Fruit fly (Drosophila melanogaster) whole organism, prepupa: ENCODE results near the gene Irbp.

Source experiments
- Blimp-1 ChIP-seq: fragments of 200-800 bp; sonication (Bioruptor generic); optimal IDR thresholded peaks from 3 replicates; lab custom pipeline; 2017; ENCODE audit warnings: missing biosample characterization, missing genetic modification characterization, mild to moderate bottlenecking, moderate library complexity, missing genetic modification reagents
- CG10631 ChIP-seq: fragments of 200-800 bp; sonication (Bioruptor generic); optimal IDR thresholded peaks from 2 replicates; lab custom pipeline; 2016; ENCODE audit warnings: missing biosample characterization, missing genetic modification characterization
- CG11294 ChIP-seq: fragments of 200-800 bp; sonication (Bioruptor generic); IDR thresholded peaks from 2 replicates; pipeline ENCODE4 v1.3.6; 2022; ENCODE audit warnings: missing biosample characterization, missing genetic modification characterization
- CG15336 ChIP-seq: fragments of 200-800 bp; sonication (Bioruptor generic); IDR thresholded peaks from 2 replicates; pipeline ENCODE4 v1.3.6; 2022; ENCODE audit warnings: missing biosample characterization, missing genetic modification characterization
- CG16779 ChIP-seq: fragments of 200-800 bp; sonication (Bioruptor generic); optimal IDR thresholded peaks from 3 replicates; lab custom pipeline; 2017; ENCODE audit warnings: missing biosample characterization, mild to moderate bottlenecking, missing genetic modification characterization
- CG3032 ChIP-seq: fragments of 200-800 bp; optimal IDR thresholded peaks from 2 replicates; lab custom pipeline; 2019; ENCODE audit warnings: missing biosample characterization, mild to moderate bottlenecking, missing genetic modification characterization, moderate library complexity
- CG31627 ChIP-seq: fragments of 200-800 bp; sonication (Bioruptor generic); optimal IDR thresholded peaks from 3 replicates; lab custom pipeline; 2016; ENCODE audit warnings: missing biosample characterization, missing genetic modification characterization
- CG4318 ChIP-seq: fragments of 200-800 bp; sonication (Bioruptor generic); optimal IDR thresholded peaks from 3 replicates; lab custom pipeline; 2017; ENCODE audit warnings: missing biosample characterization, mild to moderate bottlenecking, missing genetic modification characterization
- CG6854 ChIP-seq: fragments of 200-800 bp; sonication (Bioruptor generic); optimal IDR thresholded peaks from 2 replicates; lab custom pipeline; 2017; ENCODE audit warnings: missing biosample characterization, mild to moderate bottlenecking, missing genetic modification characterization
- CG7368 ChIP-seq: fragments of 200-800 bp; sonication (Bioruptor generic); optimal IDR thresholded peaks from 3 replicates; lab custom pipeline; 2016; ENCODE audit warnings: missing biosample characterization, missing genetic modification characterization
- CG8119 ChIP-seq: fragments of 200-800 bp; sonication (Bioruptor generic); IDR thresholded peaks from 3 replicates; pipeline ENCODE4 v1.3.6; 2022; ENCODE audit warnings: missing biosample characterization, missing genetic modification characterization
- CG8319 ChIP-seq: fragments of 200-800 bp; sonication (Bioruptor generic); optimal IDR thresholded peaks from 3 replicates; lab custom pipeline; 2016; ENCODE audit warnings: missing biosample characterization, missing genetic modification characterization
- CG8632 ChIP-seq: fragments of 200-800 bp; sonication (Bioruptor generic); optimal IDR thresholded peaks from 3 replicates; lab custom pipeline; 2016; ENCODE audit warnings: missing biosample characterization, missing genetic modification characterization
- CG9139 ChIP-seq: fragments of 200-800 bp; sonication (Bioruptor generic); optimal IDR thresholded peaks from 3 replicates; lab custom pipeline; 2017; ENCODE audit warnings: missing biosample characterization, mild to moderate bottlenecking, missing genetic modification characterization
- Eip75B ChIP-seq: fragments of 200-800 bp; sonication (Bioruptor generic); optimal IDR thresholded peaks from 3 replicates; lab custom pipeline; 2016; ENCODE audit warnings: missing biosample characterization, missing genetic modification characterization
- Eip78C ChIP-seq: fragments of 200-800 bp; sonication (Bioruptor generic); peaks from one replicate; lab custom pipeline; 2016; ENCODE audit warnings: missing biosample characterization, missing genetic modification characterization
- Eip93F ChIP-seq: fragments of 200-800 bp; sonication (Bioruptor generic); optimal IDR thresholded peaks from 2 replicates; lab custom pipeline; 2016; ENCODE audit warnings: missing biosample characterization, mild to moderate bottlenecking, missing genetic modification characterization
- Ets96B ChIP-seq: fragments of 200-800 bp; optimal IDR thresholded peaks from 2 replicates; lab custom pipeline; 2019; ENCODE audit warnings: missing biosample characterization, mild to moderate bottlenecking, missing genetic modification characterization, moderate library complexity
- Gug ChIP-seq: fragments of 200-800 bp; sonication (Bioruptor generic); IDR thresholded peaks from 2 replicates; pipeline ENCODE4 v1.3.6; 2022; ENCODE audit warnings: missing biosample characterization, missing genetic modification characterization
- Hr39 ChIP-seq: fragments of 200-800 bp; sonication (Bioruptor generic); optimal IDR thresholded peaks from 2 replicates; lab custom pipeline; 2016; ENCODE audit warnings: missing biosample characterization, missing genetic modification characterization
- Hr4 ChIP-seq: fragments of 200-800 bp; sonication (Bioruptor generic); optimal IDR thresholded peaks from 3 replicates; lab custom pipeline; 2016; ENCODE audit warnings: missing biosample characterization, missing genetic modification characterization
- Met ChIP-seq: fragments of 200-800 bp; sonication (Bioruptor generic); optimal IDR thresholded peaks from 3 replicates; lab custom pipeline; 2016; ENCODE audit warnings: missing biosample characterization, missing genetic modification characterization
- OdsH ChIP-seq: fragments of 200-800 bp; sonication (Bioruptor generic); optimal IDR thresholded peaks from 3 replicates; lab custom pipeline; 2016; ENCODE audit warnings: missing biosample characterization, missing genetic modification characterization
- Smox ChIP-seq: fragments of 200-800 bp; sonication (Bioruptor generic); optimal IDR thresholded peaks from 3 replicates; lab custom pipeline; 2016; ENCODE audit warnings: missing biosample characterization, missing genetic modification characterization
- Sox14 ChIP-seq: fragments of 200-800 bp; sonication (Bioruptor generic); optimal IDR thresholded peaks from 3 replicates; lab custom pipeline; 2016; ENCODE audit warnings: missing biosample characterization, missing genetic modification characterization
- Sox15 ChIP-seq: fragments of 200-800 bp; sonication (Bioruptor generic); optimal IDR thresholded peaks from 3 replicates; lab custom pipeline; 2016; ENCODE audit warnings: missing biosample characterization, missing genetic modification characterization
- achi ChIP-seq: fragments of 200-800 bp; sonication (Bioruptor generic); optimal IDR thresholded peaks from 3 replicates; lab custom pipeline; 2016; ENCODE audit warnings: missing biosample characterization, missing genetic modification characterization
- acj6 ChIP-seq: fragments of 200-800 bp; sonication (Bioruptor generic); optimal IDR thresholded peaks from 3 replicates; lab custom pipeline; 2016; ENCODE audit warnings: missing biosample characterization, missing genetic modification characterization
- cyc ChIP-seq: fragments of 200-800 bp; sonication (Bioruptor generic); optimal IDR thresholded peaks from 3 replicates; lab custom pipeline; 2016; ENCODE audit warnings: missing biosample characterization, missing genetic modification characterization
- eg ChIP-seq: fragments of 200-800 bp; sonication (Bioruptor generic); IDR thresholded peaks from 3 replicates; pipeline ENCODE4 v1.3.6; 2022; ENCODE audit warnings: missing biosample characterization, missing genetic modification characterization
- esn ChIP-seq: fragments of 200-800 bp; sonication (Bioruptor generic); optimal IDR thresholded peaks from 2 replicates; lab custom pipeline; 2016; ENCODE audit warnings: missing biosample characterization, mild to moderate bottlenecking, missing genetic modification characterization, moderate library complexity
- fd59A ChIP-seq: fragments of 200-800 bp; sonication (Bioruptor generic); optimal IDR thresholded peaks from 2 replicates; lab custom pipeline; 2017; ENCODE audit warnings: missing biosample characterization, mild to moderate bottlenecking, missing genetic modification characterization, missing genetic modification reagents
- fd85E ChIP-seq: fragments of 200-800 bp; sonication (Bioruptor generic); optimal IDR thresholded peaks from 3 replicates; lab custom pipeline; 2016; ENCODE audit warnings: missing biosample characterization, missing genetic modification characterization
- fkh ChIP-seq: fragments of 200-800 bp; sonication (Bioruptor generic); optimal IDR thresholded peaks from 3 replicates; lab custom pipeline; 2017; ENCODE audit warnings: missing biosample characterization, mild to moderate bottlenecking, missing genetic modification characterization, moderate library complexity
- net ChIP-seq: fragments of 200-800 bp; sonication (Bioruptor generic); optimal IDR thresholded peaks from 3 replicates; lab custom pipeline; 2016; ENCODE audit warnings: missing biosample characterization, missing genetic modification characterization
- topi ChIP-seq: fragments of 200-800 bp; sonication (Bioruptor generic); optimal IDR thresholded peaks from 3 replicates; lab custom pipeline; 2016; ENCODE audit warnings: missing biosample characterization, missing genetic modification characterization
- vri ChIP-seq: fragments of 200-800 bp; sonication (Bioruptor generic); optimal IDR thresholded peaks from 3 replicates; lab custom pipeline; 2016; ENCODE audit warnings: missing biosample characterization, mild to moderate bottlenecking, missing genetic modification characterization

The Irbp gene

DNA sequence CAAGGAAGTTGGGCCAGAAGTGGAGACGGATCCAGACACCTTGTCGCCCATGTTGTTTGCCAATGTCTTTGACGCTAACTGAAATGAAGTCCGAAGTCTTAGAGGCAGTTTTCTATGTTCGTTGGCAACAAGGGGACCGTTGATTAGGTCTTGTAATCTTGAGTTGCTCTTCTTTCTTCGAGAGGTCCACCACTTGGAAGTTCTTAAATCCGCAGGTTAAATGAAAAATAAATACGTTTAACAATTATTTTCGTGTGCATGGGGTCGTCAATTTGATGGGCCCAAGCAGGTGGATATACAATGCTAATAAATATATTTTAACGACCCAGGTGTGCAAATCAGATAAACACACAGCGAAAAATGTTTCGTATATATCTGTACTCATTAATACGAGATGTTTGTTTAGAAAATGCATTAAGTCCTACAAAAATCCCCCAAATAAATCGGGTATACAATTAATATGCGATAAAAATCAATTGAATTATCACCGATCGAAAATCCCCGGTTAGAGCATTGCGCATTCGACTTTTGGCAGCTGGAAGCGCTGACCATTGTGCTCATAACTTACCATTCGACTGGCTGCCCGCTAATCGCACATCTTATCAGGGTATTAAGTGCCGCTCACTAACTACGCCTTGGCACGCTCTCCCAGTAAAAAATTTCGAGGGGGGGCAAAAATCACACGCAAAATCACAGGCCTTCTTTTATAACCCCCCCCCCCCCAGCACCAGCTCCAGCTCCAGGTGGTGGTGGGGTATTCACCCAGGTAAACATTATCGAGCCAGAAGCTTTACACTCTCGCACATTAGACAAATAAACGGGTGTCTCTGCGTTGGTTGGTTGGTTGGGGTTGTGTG, 50.9 kb downstream of the Irbp start, which contains the start of gene PGRP-LB (continued):
- TF ChIP-seq acj6 (GFP tag; lab: Kevin White, UChicago) (no peak), Ets96B (tag; lab: Kevin White, UChicago) (no peak), CG8319 (no peak), CG9139 (GFP tag; lab: Kevin White, UChicago) (no peak), fd85E (GFP tag; lab: Kevin White, UChicago) (no peak), fkh (GFP tag; lab: Kevin White, UChicago) (peak; percentile 66), Eip78C (GFP tag; lab: Kevin White, UChicago) (peak; percentile 51), achi (GFP tag; lab: Kevin White, UChicago) (no peak), CG8632 (no peak), CG7368 (GFP tag; lab: Kevin White, UChicago) (no peak), CG6854 (GFP tag; lab: Kevin White, UChicago) (no peak), Eip75B (GFP tag; lab: Kevin White, UChicago) (no peak), CG15336 (no peak), net (GFP tag; lab: Kevin White, UChicago) (no peak), eg (GFP tag; lab: Robert Waterston, UW) (no peak), CG8119 (no peak), esn (GFP tag; lab: Kevin White, UChicago) (peak; percentile 9), CG11294 (GFP tag; lab: Robert Waterston, UW) (no peak), Hr39 (GFP tag; lab: Kevin White, UChicago) (peak; percentile 29), cyc (no peak), Sox14 (GFP tag; lab: Kevin White, UChicago) (peak; percentile 12), CG3032 (tag; lab: Kevin White, UChicago) (no peak), CG10631 (GFP tag; lab: Kevin White, UChicago) (no peak), CG16779 (tag; lab: Kevin White, UChicago) (no peak), fd59A (GFP tag; lab: Kevin White, UChicago) (no peak), Sox15 (GFP tag; lab: Kevin White, UChicago) (no peak), Gug (GFP tag; lab: Robert Waterston, UW) (no peak), Smox (GFP tag; lab: Kevin White, UChicago) (peak; percentile 29), Blimp-1 (no peak), topi (no peak), Met (GFP tag; lab: Kevin White, UChicago) (peak; percentile 6), Hr4 (GFP tag; lab: Kevin White, UChicago) (peak; percentile 11), vri (GFP tag; lab: Kevin White, UChicago) (no peak), CG31627 (GFP tag; lab: Kevin White, UChicago) (peak; percentile 24), Eip93F (no peak), CG4318 (GFP tag; lab: Kevin White, UChicago) (no peak), OdsH (no peak)
